Worm (Caenorhabditis elegans) whole organism, mixed stage, embryonic: ENCODE data around the gene Y69H2.1.

Experiments
- ces-1 ChIP-seq: fragments of 150-350 bp; optimal IDR thresholded peaks from 2 replicates; lab custom pipeline; 2014; ENCODE audit warnings: missing biosample characterization, missing genetic modification reagents, missing genetic modification characterization
- elt-1 ChIP-seq: sonication (generic microtip); optimal IDR thresholded peaks from 2 replicates; lab custom pipeline; 2017; ENCODE audit warnings: missing genetic modification characterization, mild to moderate bottlenecking, missing compliant biosample characterization, antibody characterized with exemption, moderate library complexity, borderline replicate concordance; ENCODE audit not compliant: insufficient read depth
- elt-3 ChIP-seq: fragments of 150-350 bp; optimal IDR thresholded peaks from 2 replicates; lab custom pipeline; 2014; ENCODE audit warnings: missing biosample characterization, missing genetic modification characterization
- lsy-2 ChIP-seq: fragments of 150-350 bp; optimal IDR thresholded peaks from 2 replicates; lab custom pipeline; 2014; ENCODE audit warnings: missing biosample characterization, missing genetic modification characterization
- mab-5 ChIP-seq: fragments of 150-350 bp; optimal IDR thresholded peaks from 2 replicates; lab custom pipeline; 2014; ENCODE audit warnings: missing biosample characterization, missing genetic modification characterization
- mep-1 ChIP-seq: fragments of 150-350 bp; optimal IDR thresholded peaks from 2 replicates; lab custom pipeline; 2017; ENCODE audit warnings: missing biosample characterization, missing genetic modification reagents, missing genetic modification characterization, inconsistent platforms
- nhr-237 ChIP-seq: fragments of 150-350 bp; optimal IDR thresholded peaks from 2 replicates; lab custom pipeline; 2014; ENCODE audit warnings: missing biosample characterization, missing genetic modification characterization
- nhr-28 ChIP-seq: fragments of 150-350 bp; optimal IDR thresholded peaks from 2 replicates; lab custom pipeline; 2014; ENCODE audit warnings: missing biosample characterization, missing genetic modification characterization
- snpc-4 ChIP-seq: fragments of 150-350 bp; optimal IDR thresholded peaks from 2 replicates; lab custom pipeline; 2014; ENCODE audit warnings: missing biosample characterization, missing genetic modification characterization
- tbx-8 ChIP-seq: fragments of 200-800 bp; sonication (Bioruptor generic); optimal IDR thresholded peaks from 2 replicates; lab custom pipeline; 2018; ENCODE audit warnings: mild to moderate bottlenecking, missing genetic modification characterization, moderate library complexity, missing compliant biosample characterization
- unc-62 ChIP-seq: fragments of 150-350 bp; optimal IDR thresholded peaks from 2 replicates; lab custom pipeline; 2014; ENCODE audit warnings: missing biosample characterization, missing genetic modification reagents, missing genetic modification characterization

ce11 chrV:18671811-18672210, 49.4 kb upstream of the Y69H2.1 start:
- no peak for TF ChIP-seq unc-62
- TF ChIP-seq nhr-28 (tag; lab: Kevin White, UChicago) = no peak
- no peak for TF ChIP-seq ces-1 (GFP tag; lab: Kevin White, UChicago)
- no peak for TF ChIP-seq elt-3
- no peak for TF ChIP-seq elt-1 (tag; lab: Kevin White, UChicago)
- TF ChIP-seq mab-5 = no peak
- no peak for TF ChIP-seq snpc-4
- no peak for TF ChIP-seq mep-1
- TF ChIP-seq tbx-8 (GFP tag; lab: Kevin White, UChicago) = no peak
- TF ChIP-seq nhr-237 (tag; lab: Kevin White, UChicago) = no peak
- no peak for TF ChIP-seq lsy-2 (tag; lab: Kevin White, UChicago)
